Fruit fly (Drosophila melanogaster): ENCODE data around the gene CG7059.

- TF ChIP-seq psq (optimal IDR thresholded peaks at IDR 0.05), result no peak
- no peak for TF ChIP-seq ttk (optimal IDR thresholded peaks at IDR 0.05)
- TF ChIP-seq Sin3A (optimal IDR thresholded peaks at IDR 0.05), result no peak
These were observed 4.4 kb downstream of the CG7059 start, which contains the start of gene CG13857 for dm6 chr3R:22394004-22394403.
